Worm (Caenorhabditis elegans): ENCODE results near the gene R09D1.13.

- TF ChIP-seq nhr-11 (tag; optimal IDR thresholded peaks at IDR 0.05): no peak
- no peak for TF ChIP-seq unc-39 (tag; optimal IDR thresholded peaks at IDR 0.05)
- no peak for TF ChIP-seq unc-62 (GFP tag; optimal IDR thresholded peaks at IDR 0.05)
- no peak for TF ChIP-seq aly-2 (tag; optimal IDR thresholded peaks at IDR 0.05)
- no peak for TF ChIP-seq nhr-12 (tag; optimal IDR thresholded peaks at IDR 0.05)
- no peak for TF ChIP-seq pqm-1 (tag; optimal IDR thresholded peaks at IDR 0.05)
- no peak for TF ChIP-seq jun-1 (tag; optimal IDR thresholded peaks at IDR 0.05)
- TF ChIP-seq ama-1 (optimal IDR thresholded peaks at IDR 0.05): no peak
- TF ChIP-seq fkh-10 (GFP tag; optimal IDR thresholded peaks at IDR 0.05): no peak
- no peak for TF ChIP-seq tbx-2 (tag; optimal IDR thresholded peaks at IDR 0.05)
- TF ChIP-seq mdl-1 (tag; optimal IDR thresholded peaks at IDR 0.05): no peak
- TF ChIP-seq ztf-4 (tag; optimal IDR thresholded peaks at IDR 0.05): no peak
- TF ChIP-seq pha-4 (tag; optimal IDR thresholded peaks at IDR 0.05): peak; percentile 73
- TF ChIP-seq elt-1 (tag; optimal IDR thresholded peaks at IDR 0.05): no peak
Observed at ce11 chrII:9481427-9481826, 36.2 kb upstream of the R09D1.13 start.

All from whole organism, L3 larva.